Worm (Caenorhabditis elegans): ENCODE results near the gene Y77E11A.8.

Gene Y77E11A.8

DNA sequence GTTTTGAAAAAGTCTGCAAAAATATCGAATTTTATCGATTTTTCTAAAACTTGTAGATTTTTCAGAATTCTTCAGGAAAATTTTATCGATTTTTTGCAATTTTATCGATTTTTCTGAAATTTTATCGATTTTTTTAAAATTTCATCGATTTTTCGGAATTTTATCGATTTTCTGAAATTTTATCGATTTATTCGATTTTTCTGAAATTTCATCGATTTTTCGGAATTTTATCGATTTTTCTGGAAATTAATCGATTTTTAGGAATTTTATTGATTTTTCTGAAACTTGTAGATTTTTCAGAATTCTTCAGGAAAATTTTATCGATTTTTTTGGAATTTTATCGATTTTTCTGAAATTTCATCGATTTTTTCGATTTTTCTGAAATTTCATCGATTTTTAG is 16.7 kb downstream of the Y77E11A.8 start:
- TF ChIP-seq ceh-28 (tag; optimal IDR thresholded peaks at IDR 0.05), result peak; percentile 98
- TF ChIP-seq skn-1 (tag; optimal IDR thresholded peaks at IDR 0.05), result no peak
- no peak for TF ChIP-seq R02D3.7 (tag; optimal IDR thresholded peaks at IDR 0.05)

DNA sequence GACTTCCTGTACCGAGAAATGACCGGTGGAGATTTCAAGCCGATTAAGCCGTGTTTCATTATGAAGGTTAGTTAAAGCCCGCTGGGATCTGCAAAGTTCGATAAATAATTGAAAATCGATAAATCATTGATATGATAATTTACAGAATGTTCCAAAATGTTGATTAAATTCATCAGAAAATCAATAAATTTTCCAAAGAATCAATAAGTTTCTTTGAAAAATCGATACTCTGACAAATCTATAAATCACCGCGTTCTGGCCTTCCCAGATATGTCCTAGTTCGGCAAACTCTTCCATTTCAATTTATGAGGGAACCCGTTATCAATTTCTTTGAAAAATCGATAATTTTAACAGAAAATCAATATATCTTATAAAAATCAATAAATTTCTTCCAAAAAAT is 17.4 kb downstream of the Y77E11A.8 start:
- no peak for TF ChIP-seq nhr-28 (tag; optimal IDR thresholded peaks at IDR 0.05)
- peak; percentile 71 for TF ChIP-seq ceh-28 (tag; optimal IDR thresholded peaks at IDR 0.05)
- no peak for TF ChIP-seq pha-4 (tag; optimal IDR thresholded peaks at IDR 0.05)
- no peak for TF ChIP-seq nhr-25 (tag; optimal IDR thresholded peaks at IDR 0.05)
- no peak for TF ChIP-seq nhr-12 (tag; optimal IDR thresholded peaks at IDR 0.05)

DNA sequence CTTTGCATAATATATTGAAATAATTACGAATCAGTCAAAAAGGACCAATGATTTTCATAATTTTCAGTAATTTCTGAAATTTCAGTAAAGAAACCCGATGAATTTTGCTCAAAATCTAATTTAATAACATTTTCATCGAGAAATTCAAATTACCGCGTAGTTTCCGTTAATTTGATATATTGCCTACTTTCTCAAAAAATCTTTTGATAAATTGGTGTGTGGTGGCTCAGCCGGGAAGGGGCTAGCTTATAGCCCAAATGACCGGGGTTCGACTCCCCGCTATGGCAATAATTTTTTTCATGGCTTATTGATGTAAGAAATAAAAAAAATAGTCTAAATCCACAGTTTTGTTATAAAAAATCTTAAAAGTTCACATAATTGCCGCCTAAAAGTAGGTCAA is 17.8 kb downstream of the Y77E11A.8 start:
- TF ChIP-seq fkh-2 (tag; optimal IDR thresholded peaks at IDR 0.05) (no peak), mml-1 (tag; optimal IDR thresholded peaks at IDR 0.05) (no peak), pha-4 (tag; optimal IDR thresholded peaks at IDR 0.05) (no peak), ceh-16 (tag; optimal IDR thresholded peaks at IDR 0.05) (no peak), pqm-1 (tag; optimal IDR thresholded peaks at IDR 0.05) (no peak), nhr-76 (tag; optimal IDR thresholded peaks at IDR 0.05) (no peak), ceh-28 (tag; optimal IDR thresholded peaks at IDR 0.05) (no peak), lin-39 (tag; optimal IDR thresholded peaks at IDR 0.05) (no peak), ceh-9 (tag; optimal IDR thresholded peaks at IDR 0.05) (no peak), nhr-23 (tag; optimal IDR thresholded peaks at IDR 0.05) (no peak), zag-1 (tag; optimal IDR thresholded peaks at IDR 0.05) (no peak), ztf-11 (tag; optimal IDR thresholded peaks at IDR 0.05) (no peak), nhr-28 (tag; optimal IDR thresholded peaks at IDR 0.05) (no peak), tbx-2 (tag; optimal IDR thresholded peaks at IDR 0.05) (no peak), nfya-1 (tag; optimal IDR thresholded peaks at IDR 0.05; ENCODE audit: insufficient read depth) (no peak), lin-15B (tag; optimal IDR thresholded peaks at IDR 0.05) (no peak)

- TF ChIP-seq nhr-43 (tag; optimal IDR thresholded peaks at IDR 0.05; ENCODE audit: poor library complexity, severe bottlenecking), result no peak
- no peak for TF ChIP-seq ZK546.5 (tag; optimal IDR thresholded peaks at IDR 0.05)
- TF ChIP-seq nhr-28 (tag; optimal IDR thresholded peaks at IDR 0.05), result no peak
- no peak for TF ChIP-seq nhr-23 (tag; optimal IDR thresholded peaks at IDR 0.05)
- no peak for TF ChIP-seq nhr-77 (tag; optimal IDR thresholded peaks at IDR 0.05)
These were observed 18.6 kb downstream of the Y77E11A.8 start, which contains the start of gene spp-31 for ce11 chrIV:1406267-1406666. Gene spp-31, plus strand, starts transcription at chrIV:1406567.

DNA sequence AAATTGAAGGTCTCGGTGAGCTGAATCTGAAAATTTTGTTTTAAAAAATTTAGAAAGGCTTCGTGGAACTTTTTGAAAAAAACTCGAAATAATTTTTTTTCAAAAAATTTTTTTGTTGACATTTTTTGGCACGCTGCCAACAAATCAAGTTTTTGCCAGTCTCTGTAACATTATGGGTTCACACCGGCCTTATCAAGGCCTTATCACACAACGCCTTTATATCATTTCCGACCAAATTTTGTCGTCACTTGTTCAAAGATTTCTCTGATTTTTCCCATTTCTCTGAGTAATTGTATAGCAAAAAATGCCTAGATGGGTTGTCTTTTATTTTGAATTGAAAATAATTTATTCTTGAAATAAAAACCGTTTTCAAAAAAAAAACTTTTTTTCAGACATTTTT is 19.1 kb downstream of the Y77E11A.8 start:
- no peak for TF ChIP-seq sea-2 (GFP tag; optimal IDR thresholded peaks at IDR 0.05)
- peak in 1 of 3 experiments; percentile 79 for TF ChIP-seq elt-3 (tag; optimal IDR thresholded peaks at IDR 0.05)
- TF ChIP-seq lsy-12 (tag; optimal IDR thresholded peaks at IDR 0.05), result no peak
- TF ChIP-seq elt-2 (tag; optimal IDR thresholded peaks at IDR 0.05), result peak; percentile 47

ce11 chrIV:1403960-1404359 is 20.9 kb downstream of the Y77E11A.8 start:
- TF ChIP-seq nhr-23 (tag; optimal IDR thresholded peaks at IDR 0.05) (no peak), hmg-11 (tag; optimal IDR thresholded peaks at IDR 0.05) (no peak), elt-2 (tag; optimal IDR thresholded peaks at IDR 0.05) (peak; percentile 48), pha-4 (tag; optimal IDR thresholded peaks at IDR 0.05) (peak; percentile 41), ceh-9 (tag; optimal IDR thresholded peaks at IDR 0.05) (no peak), pqm-1 (tag; optimal IDR thresholded peaks at IDR 0.05) (peak; percentile 43), nhr-12 (tag; optimal IDR thresholded peaks at IDR 0.05) (no peak)

- TF ChIP-seq lsy-12 (tag; optimal IDR thresholded peaks at IDR 0.05), result no peak
- peak; percentile 43 for TF ChIP-seq ceh-28 (tag; optimal IDR thresholded peaks at IDR 0.05)
These were observed 24.8 kb downstream of the Y77E11A.8 start for ce11 chrIV:1400016-1400415.

ce11 chrIV:1397895-1398294 is 27.0 kb downstream of the Y77E11A.8 start:
- TF ChIP-seq ceh-28 (tag; optimal IDR thresholded peaks at IDR 0.05) (no peak), nhr-237 (tag; optimal IDR thresholded peaks at IDR 0.05) (no peak), unc-62 (GFP tag; optimal IDR thresholded peaks at IDR 0.05) (no peak), fkh-2 (tag; optimal IDR thresholded peaks at IDR 0.05) (no peak), nhr-43 (tag; optimal IDR thresholded peaks at IDR 0.05; ENCODE audit: poor library complexity, severe bottlenecking) (no peak), nhr-67 (tag; optimal IDR thresholded peaks at IDR 0.05) (no peak), ztf-4 (tag; optimal IDR thresholded peaks at IDR 0.05) (no peak)

All from whole organism, L3 larva.